Worm (Caenorhabditis elegans): ENCODE measurements around the gene C25F9.11.
A peak's percentile ranks its signal among the peaks of the same experiment; 100 is the strongest.

Gene C25F9.11

DNA sequence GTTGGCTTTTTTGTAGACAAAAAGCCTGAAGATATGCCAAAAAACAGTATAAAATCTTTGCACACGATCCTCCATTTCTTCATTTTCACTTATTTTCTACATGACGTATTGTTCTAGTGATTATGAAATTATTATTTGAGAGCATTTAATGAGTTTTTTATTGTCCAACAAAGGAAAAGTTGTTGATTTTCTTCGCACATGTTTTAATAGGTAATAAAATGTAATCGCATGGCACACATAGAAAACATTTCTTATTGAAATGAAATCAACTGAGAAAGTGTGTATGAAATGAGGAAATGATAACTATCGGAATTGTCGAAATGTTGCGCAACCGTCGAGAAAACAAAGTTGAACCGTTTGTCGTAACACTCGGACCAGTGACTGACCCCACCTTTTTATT is 31.4 kb downstream of the C25F9.11 start:
- TF ChIP-seq madf-10 (tag; optimal IDR thresholded peaks at IDR 0.05) (no peak), lin-35 (GFP tag; optimal IDR thresholded peaks at IDR 0.05) (no peak), nfyb-1 (GFP tag; IDR thresholded peaks at IDR 0.05) (0 out of 2 replicates have a peak, but pooled peaks have one; percentile 8), cebp-1 (GFP tag; IDR thresholded peaks at IDR 0.05) (peak; percentile 40; the same call in 1 of the 2 replicates), cebp-1 (tag; optimal IDR thresholded peaks at IDR 0.05) (peak; percentile 49)

DNA sequence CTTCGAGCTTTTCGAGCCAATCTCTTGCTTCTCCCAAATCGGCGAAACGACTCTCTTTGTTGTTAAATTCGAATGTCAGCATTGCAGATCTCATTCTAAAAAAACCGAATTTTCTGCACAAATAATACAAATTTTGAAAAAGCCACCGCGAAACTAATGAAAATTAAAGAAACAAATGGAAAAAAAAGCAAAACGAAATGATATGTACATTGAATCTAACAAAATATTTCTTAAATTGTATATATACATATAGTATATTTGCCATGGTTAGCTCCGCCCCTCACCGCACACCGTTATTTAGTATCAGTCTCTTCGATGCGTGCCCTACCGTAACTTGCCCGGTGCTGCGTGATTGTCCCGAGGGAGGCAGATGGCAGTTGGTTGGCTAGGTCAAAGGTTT is 32.3 kb downstream of the C25F9.11 start, which contains the start of gene srw-86:
TSS of gene srw-86 (minus strand) at position 101 of the 400 bp plus-strand sequence.
- no peak for TF ChIP-seq ztf-22 (GFP tag; optimal IDR thresholded peaks at IDR 0.05)
- no peak for TF ChIP-seq nhr-179 (tag; optimal IDR thresholded peaks at IDR 0.05)
- TF ChIP-seq dpl-1 (GFP tag; optimal IDR thresholded peaks at IDR 0.05): no peak
- no peak for TF ChIP-seq ceh-79 (tag; optimal IDR thresholded peaks at IDR 0.05)
- no peak for TF ChIP-seq D2030.7 (GFP tag; IDR thresholded peaks at IDR 0.05)
- TF ChIP-seq lag-1 (GFP tag; IDR thresholded peaks at IDR 0.05): no peak
- TF ChIP-seq nfya-2 (GFP tag; IDR thresholded peaks at IDR 0.05): no peak
- no peak for TF ChIP-seq attf-3 (GFP tag; conservative IDR thresholded peaks at IDR 0.05)
- no peak for TF ChIP-seq mxl-1 (tag; optimal IDR thresholded peaks at IDR 0.05)
- no peak for TF ChIP-seq nhr-27 (tag; optimal IDR thresholded peaks at IDR 0.05)
- no peak for TF ChIP-seq madf-3 (GFP tag; IDR thresholded peaks at IDR 0.05)

DNA sequence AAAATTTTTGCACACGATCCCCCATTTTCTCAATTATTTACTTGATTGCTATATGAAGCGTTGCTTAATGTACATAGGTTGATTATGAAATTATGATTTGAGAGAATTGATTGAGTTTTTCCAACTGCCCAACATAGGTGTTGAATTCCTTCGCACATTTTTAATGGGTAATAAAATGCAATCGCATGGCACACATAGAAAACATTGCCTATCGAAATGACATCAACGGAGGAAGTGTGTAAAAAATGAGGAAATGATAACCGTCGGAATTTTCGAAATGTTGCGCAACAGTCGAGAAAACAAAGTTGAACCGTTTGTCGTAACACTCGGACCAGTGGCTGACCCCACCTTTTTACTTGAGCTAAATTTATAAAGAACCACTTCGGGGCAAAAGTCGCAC is 33.6 kb downstream of the C25F9.11 start:
- peak; percentile 50; the same call in 1 of the 2 replicates for TF ChIP-seq cebp-1 (GFP tag; IDR thresholded peaks at IDR 0.05)
- peak; percentile 42 for TF ChIP-seq cebp-1 (tag; optimal IDR thresholded peaks at IDR 0.05)

DNA sequence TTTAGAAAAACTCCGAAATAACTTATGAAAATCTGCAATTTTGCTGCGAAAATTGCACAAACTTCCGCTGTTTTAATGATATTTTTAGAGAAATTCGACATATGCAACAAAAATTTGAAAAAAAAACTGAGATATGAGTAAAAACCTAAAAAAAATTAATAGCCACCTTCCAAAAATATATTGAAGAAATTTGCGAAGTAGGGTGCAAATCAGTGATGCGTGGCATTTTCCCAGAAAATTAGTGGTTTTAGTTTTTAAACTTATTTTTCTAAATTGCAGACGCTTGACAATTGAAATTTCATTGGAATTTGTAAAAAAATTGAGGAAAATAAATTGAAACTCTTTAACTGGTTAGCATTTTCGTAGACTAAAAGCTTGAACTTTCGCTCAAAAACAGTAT is 34.0 kb downstream of the C25F9.11 start, which contains the start of gene C25F9.13:
TSS of gene C25F9.13 (minus strand) at position 101 of the 400 bp plus-strand sequence.
- TF ChIP-seq F39B2.1 (GFP tag; IDR thresholded peaks at IDR 0.05): no peak
- no peak for TF ChIP-seq nhr-27 (tag; optimal IDR thresholded peaks at IDR 0.05)
- TF ChIP-seq madf-8 (GFP tag; conservative IDR thresholded peaks at IDR 0.05): no peak
- no peak for TF ChIP-seq madf-3 (GFP tag; IDR thresholded peaks at IDR 0.05)
- no peak for TF ChIP-seq attf-3 (GFP tag; conservative IDR thresholded peaks at IDR 0.05)
- TF ChIP-seq ceh-91 (GFP tag; IDR thresholded peaks at IDR 0.05): no peak
- TF ChIP-seq ztf-28 (GFP tag; IDR thresholded peaks at IDR 0.05): no peak
- no peak for TF ChIP-seq xnd-1 (tag; optimal IDR thresholded peaks at IDR 0.05)

DNA sequence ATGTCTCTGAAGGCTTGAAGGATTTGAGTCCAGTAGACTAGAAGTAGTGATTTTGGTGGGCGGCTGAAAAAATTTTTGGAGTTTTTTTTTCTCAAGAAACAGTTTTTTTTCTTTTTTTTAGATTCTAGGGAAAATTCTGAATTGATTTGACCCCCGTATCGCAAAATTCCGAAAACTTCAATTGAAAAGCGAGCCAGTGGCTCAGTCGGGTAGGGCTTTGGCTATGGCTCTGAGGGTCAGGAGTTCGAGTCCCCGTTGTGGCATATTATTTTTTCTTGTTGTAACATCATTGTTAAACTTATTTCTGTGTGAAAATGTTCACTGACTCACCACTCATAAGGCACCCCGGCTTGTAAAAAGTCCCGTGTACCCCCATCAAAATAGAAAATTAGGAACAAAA is 34.5 kb downstream of the C25F9.11 start:
- TF ChIP-seq rpc-1 (optimal IDR thresholded peaks at IDR 0.05): peak; percentile 8
- TF ChIP-seq rpc-1 (tag; optimal IDR thresholded peaks at IDR 0.05): peak; percentile 56
- TF ChIP-seq nfyb-1 (GFP tag; IDR thresholded peaks at IDR 0.05): no peak
- TF ChIP-seq tbx-9 (tag; optimal IDR thresholded peaks at IDR 0.05; ENCODE audit: borderline replicate concordance): no peak
- TF ChIP-seq hsf-1 (GFP tag; IDR thresholded peaks at IDR 0.05): no peak
- no peak for TF ChIP-seq lin-40 (tag; optimal IDR thresholded peaks at IDR 0.05)
- TF ChIP-seq attf-6 (GFP tag; IDR thresholded peaks at IDR 0.05): no peak
- TF ChIP-seq mcd-1 (GFP tag; IDR thresholded peaks at IDR 0.05): no peak
- TF ChIP-seq tbp1 (GFP tag; optimal IDR thresholded peaks at IDR 0.05): peak; percentile 64
- no peak for TF ChIP-seq nhr-90 (tag; optimal IDR thresholded peaks at IDR 0.05)
- TF ChIP-seq B0261.1 (tag; optimal IDR thresholded peaks at IDR 0.05): no peak
- TF ChIP-seq attf-5 (GFP tag; optimal IDR thresholded peaks at IDR 0.05): no peak
